Fruit fly (Drosophila melanogaster): ENCODE measurements around the gene CG5412.

CG5412 gene

dm6 chr3R:20557415-20558105 is 19.3 kb upstream of the CG5412 start, which contains the start of the genes DPCoAC and CG5180 (continued):
- TF ChIP-seq CG16863 (GFP tag; optimal IDR thresholded peaks at IDR 0.05), result peak; percentile 51
- peak; percentile 68 for TF ChIP-seq sug (tag; optimal IDR thresholded peaks at IDR 0.05)
- TF ChIP-seq Poxn (GFP tag; IDR thresholded peaks at IDR 0.05), result no peak
- peak; percentile 78 for TF ChIP-seq Aef1 (GFP tag; IDR thresholded peaks at IDR 0.05)
- peak; percentile 68 for TF ChIP-seq CG11560 (tag; IDR thresholded peaks at IDR 0.05)
- peak; percentile 59 for TF ChIP-seq Ssrp (tag; optimal IDR thresholded peaks at IDR 0.05)
- peak; percentile 51 for TF ChIP-seq her (GFP tag; optimal IDR thresholded peaks at IDR 0.05)
- TF ChIP-seq CG3281 (GFP tag; optimal IDR thresholded peaks at IDR 0.05), result peak; percentile 59
- TF ChIP-seq nerfin-2 (GFP tag; IDR thresholded peaks at IDR 0.05; ENCODE audit: partially characterized antibody), result peak; percentile 61
- no peak for TF ChIP-seq YL-1 (GFP tag; optimal IDR thresholded peaks at IDR 0.05)
- TF ChIP-seq hb (GFP tag; IDR thresholded peaks at IDR 0.05; ENCODE audit: partially characterized antibody), result peak; percentile 65; the same call in 2 of the 3 replicates
- TF ChIP-seq CG11093 (GFP tag; IDR thresholded peaks at IDR 0.05), result peak; percentile 55; the same call in 1 of the 3 replicates
- TF ChIP-seq Hmr (GFP tag; optimal IDR thresholded peaks at IDR 0.05), result peak; percentile 69
- peak; percentile 19 for TF ChIP-seq Side (GFP tag; optimal IDR thresholded peaks at IDR 0.05)
- TF ChIP-seq CTCF (GFP tag; optimal IDR thresholded peaks at IDR 0.05), result peak; percentile 56
- peak; percentile 51 for TF ChIP-seq nmo (GFP tag; optimal IDR thresholded peaks at IDR 0.05)
- TF ChIP-seq CG17568 (GFP tag; optimal IDR thresholded peaks at IDR 0.05), result peak; percentile 6
- peak; percentile 84; the same call in 1 of the 4 replicates for TF ChIP-seq chinmo (GFP tag; IDR thresholded peaks at IDR 0.05; ENCODE audit: partially characterized antibody)
- TF ChIP-seq CG4424 (GFP tag; optimal IDR thresholded peaks at IDR 0.05), result peak; percentile 39
- TF ChIP-seq CG11247 (GFP tag; IDR thresholded peaks at IDR 0.05), result peak; percentile 83
- TF ChIP-seq C15 (GFP tag; IDR thresholded peaks at IDR 0.05), result no peak
- TF ChIP-seq pho (GFP tag; optimal IDR thresholded peaks at IDR 0.05), result peak; percentile 70
- peak; percentile 78 for TF ChIP-seq CG17361 (GFP tag; IDR thresholded peaks at IDR 0.05)
- peak; percentile 48 for TF ChIP-seq fd3F (GFP tag; optimal IDR thresholded peaks at IDR 0.05)
- TF ChIP-seq MTF-1 (GFP tag; optimal IDR thresholded peaks at IDR 0.05; ENCODE audit: borderline replicate concordance), result peak; percentile 42
- peak; percentile 92 for TF ChIP-seq NFAT (GFP tag; IDR thresholded peaks at IDR 0.05)
- peak; percentile 12; the same call in 1 of the 2 replicates for TF ChIP-seq E2f2 (GFP tag; IDR thresholded peaks at IDR 0.05)
- TF ChIP-seq caup (GFP tag; optimal IDR thresholded peaks at IDR 0.05; ENCODE audit: severe bottlenecking), result peak; percentile 66
- TF ChIP-seq Abd-B (GFP tag; optimal IDR thresholded peaks at IDR 0.05), result peak; percentile 61
- TF ChIP-seq CG31388 (GFP tag; optimal IDR thresholded peaks at IDR 0.05), result peak; percentile 30
- peak; percentile 1 for TF ChIP-seq tup (GFP tag; optimal IDR thresholded peaks at IDR 0.05)
- peak; percentile 93 for TF ChIP-seq CG15514 (GFP tag; optimal IDR thresholded peaks at IDR 0.05)
- TF ChIP-seq tap (tag; optimal IDR thresholded peaks at IDR 0.05), result peak; percentile 34
- TF ChIP-seq PHDP (tag; optimal IDR thresholded peaks at IDR 0.05), result peak; percentile 46
- TF ChIP-seq crp (GFP tag; optimal IDR thresholded peaks at IDR 0.05), result peak in 1 of 2 experiments; percentile 36
- TF ChIP-seq CG14441 (GFP tag; IDR thresholded peaks at IDR 0.05), result peak; percentile 80
- TF ChIP-seq Hr51 (GFP tag; optimal IDR thresholded peaks at IDR 0.05), result peak; percentile 66 to 70
- peak; percentile 48 for TF ChIP-seq vfl (GFP tag; optimal IDR thresholded peaks at IDR 0.05)
- peak; percentile 50; the same call in 1 of the 3 replicates for TF ChIP-seq CG7357 (GFP tag; IDR thresholded peaks at IDR 0.05)
- TF ChIP-seq CG2875 (GFP tag; optimal IDR thresholded peaks at IDR 0.05), result no peak
- no peak for TF ChIP-seq disco-r (GFP tag; optimal IDR thresholded peaks at IDR 0.05)
- TF ChIP-seq Dad (GFP tag; optimal IDR thresholded peaks at IDR 0.05), result peak; percentile 58
- TF ChIP-seq Blimp-1 (GFP tag; optimal IDR thresholded peaks at IDR 0.05), result peak; percentile 7
- peak; percentile 41; the same call in 1 of the 2 replicates for TF ChIP-seq ap (GFP tag; IDR thresholded peaks at IDR 0.05)
- TF ChIP-seq Myb (GFP tag; optimal IDR thresholded peaks at IDR 0.05), result peak; percentile 73
- peak; percentile 41 for TF ChIP-seq CG16815 (GFP tag; optimal IDR thresholded peaks at IDR 0.05)
- peak; percentile 59 for TF ChIP-seq CG8924 (tag; optimal IDR thresholded peaks at IDR 0.05)
- no peak for TF ChIP-seq Lpt (GFP tag; optimal IDR thresholded peaks at IDR 0.05)
- 0 out of 2 replicates have a peak, but pooled peaks have one; percentile 19 for TF ChIP-seq Ravus (GFP tag; IDR thresholded peaks at IDR 0.05)

Measured in whole organism, embryonic.